Worm (Caenorhabditis elegans) whole organism, L2 larva: Measurements from ENCODE around the gene fli-1.

Experiments used
- mab-5 ChIP-seq: fragments of 150-350 bp; optimal IDR thresholded peaks from 2 replicates; lab custom pipeline; 2014; ENCODE audit warnings: missing biosample characterization, missing genetic modification characterization
- nhr-11 ChIP-seq: fragments of 150-350 bp; optimal IDR thresholded peaks from 2 replicates; lab custom pipeline; 2014; ENCODE audit warnings: missing biosample characterization, missing genetic modification characterization

- TF ChIP-seq mab-5 (tag; lab: Kevin White, UChicago) (no peak), nhr-11 (tag; lab: Kevin White, UChicago) (no peak)
Measured at ce11 chrIII:8653875-8654386, 29.6 kb downstream of the fli-1 start, which contains the start of gene F22B7.9.
